Worm (Caenorhabditis elegans): ENCODE data around the gene clec-45.

DNA sequence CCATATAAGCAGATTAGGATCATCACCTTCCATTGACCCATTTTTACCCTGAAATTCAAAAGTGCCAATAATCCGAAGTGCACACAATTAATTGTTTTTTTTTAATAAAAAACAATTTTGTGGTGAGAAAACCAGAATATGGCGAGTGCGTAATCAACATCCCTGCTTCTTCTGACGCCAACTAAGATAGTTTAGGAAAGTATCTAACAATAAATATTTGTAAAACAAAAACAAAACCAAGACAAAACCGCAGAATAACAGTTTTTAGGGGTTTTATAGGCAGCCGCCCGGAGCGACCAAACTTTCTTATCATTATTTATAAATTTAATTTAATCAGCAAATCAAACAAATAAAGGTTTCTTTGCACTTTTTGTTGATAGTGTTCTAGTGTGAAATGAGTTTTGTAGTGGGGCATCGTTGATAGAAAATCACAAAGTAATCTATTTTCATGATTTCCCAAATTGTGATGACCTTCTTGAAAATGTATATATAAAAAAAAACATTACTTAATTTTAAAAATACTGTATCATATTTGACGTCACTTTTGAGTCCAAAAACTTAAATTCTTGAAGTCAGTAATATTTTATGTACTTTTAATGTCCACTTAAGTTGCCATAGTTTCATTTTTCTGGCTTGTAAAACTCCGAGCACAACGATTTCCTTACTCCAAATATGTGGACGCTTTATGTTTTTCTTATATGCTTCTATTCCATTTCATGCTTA lies 28.0 kb upstream of the clec-45 start, which contains the start of the genes folt-3 and clec-214:
- no peak for TF ChIP-seq R02D3.7 (tag; optimal IDR thresholded peaks at IDR 0.05)
- no peak for TF ChIP-seq ceh-28 (tag; optimal IDR thresholded peaks at IDR 0.05)
- TF ChIP-seq zfp-3 (GFP tag; conservative IDR thresholded peaks at IDR 0.05) = no peak
- no peak for TF ChIP-seq zip-2 (tag; optimal IDR thresholded peaks at IDR 0.05)
- no peak for TF ChIP-seq daf-12 (tag; optimal IDR thresholded peaks at IDR 0.05)
- TF ChIP-seq mdl-1 (tag; optimal IDR thresholded peaks at IDR 0.05) = no peak
